3 fruit fly cellular contexts compared by ENCODE assay signal in the genomic region with DNA sequence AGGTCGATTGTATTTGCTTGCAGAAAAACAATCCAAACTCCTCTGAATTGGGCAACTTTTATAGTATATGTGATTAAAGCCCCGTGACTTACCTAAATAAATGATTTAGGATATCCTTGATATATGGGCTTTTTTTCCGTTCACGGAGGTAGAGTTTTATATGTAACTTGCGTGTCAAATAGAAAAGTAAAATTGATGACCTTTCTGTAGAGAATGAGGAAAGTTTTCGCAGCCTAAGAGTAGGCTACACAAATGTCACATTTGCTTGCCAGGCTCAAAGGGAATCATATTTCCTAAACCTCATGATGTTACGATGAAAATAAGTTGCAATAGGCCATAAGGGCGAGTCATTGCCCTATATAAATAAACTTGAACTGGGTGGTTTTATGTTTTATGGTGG.
TF ChIP-seq lines count a peak whose summit lies in the region.

No protein-coding gene starts in this region.

- peak; percentile 22 for TF ChIP-seq CTCF in whole organism, embryonic (GFP tag; optimal IDR thresholded peaks at IDR 0.05; lab: Kevin White, UChicago)

TF ChIP-seq in whole organism, embryonic, 481 proteins besides CTCF, POLR2A, EP300 and RAD21:
- no peak for TF ChIP-seq peb (GFP tag; IDR thresholded peaks at IDR 0.05; lab: Robert Waterston, UW)
- TF ChIP-seq amos (GFP tag; IDR thresholded peaks at IDR 0.05; lab: Robert Waterston, UW; ENCODE audit: partially characterized antibody) = peak; percentile 19; the same call in 1 of the 2 replicates
- peak; percentile 42; the same call in 1 of the 2 replicates for TF ChIP-seq Bgb (GFP tag; IDR thresholded peaks at IDR 0.05; lab: Robert Waterston, UW; ENCODE audit: partially characterized antibody)
- no peak for TF ChIP-seq CG10979 (tag; optimal IDR thresholded peaks at IDR 0.05; lab: Kevin White, UChicago)
- no peak for TF ChIP-seq CG6683 (GFP tag; optimal IDR thresholded peaks at IDR 0.05; lab: Kevin White, UChicago)
- TF ChIP-seq tna (GFP tag; IDR thresholded peaks at IDR 0.05; lab: Robert Waterston, UW; ENCODE audit: partially characterized antibody) = no peak
- no peak for TF ChIP-seq CG3726 (GFP tag; IDR thresholded peaks at IDR 0.05; lab: Robert Waterston, UW)
- TF ChIP-seq CG10462 (GFP tag; optimal IDR thresholded peaks at IDR 0.05; lab: Kevin White, UChicago) = no peak
- no peak for TF ChIP-seq CG31388 (GFP tag; optimal IDR thresholded peaks at IDR 0.05; lab: Kevin White, UChicago)
- peak; percentile 32; the same call in 1 of the 3 replicates for TF ChIP-seq CG16813 (GFP tag; IDR thresholded peaks at IDR 0.05; lab: Robert Waterston, UW; ENCODE audit: partially characterized antibody)
- no peak for TF ChIP-seq CG7745 (tag; optimal IDR thresholded peaks at IDR 0.05; lab: Kevin White, UChicago)
- TF ChIP-seq Hr78 (GFP tag; optimal IDR thresholded peaks at IDR 0.05; lab: Kevin White, UChicago) = peak in 1 of 2 experiments; percentile 93
- no peak for TF ChIP-seq CG12071 (GFP tag; optimal IDR thresholded peaks at IDR 0.05; lab: Kevin White, UChicago)
- TF ChIP-seq CG3065 (GFP tag; optimal IDR thresholded peaks at IDR 0.05; lab: Kevin White, UChicago) = no peak
- no peak for TF ChIP-seq hkb (optimal IDR thresholded peaks at IDR 0.05; lab: Kevin White, UChicago)
- TF ChIP-seq hkb (GFP tag; IDR thresholded peaks at IDR 0.05; lab: Robert Waterston, UW) = no peak
- TF ChIP-seq pho (GFP tag; optimal IDR thresholded peaks at IDR 0.05; lab: Kevin White, UChicago) = no peak
- no peak for TF ChIP-seq CG17361 (GFP tag; IDR thresholded peaks at IDR 0.05; lab: Robert Waterston, UW)
- no peak for TF ChIP-seq CG30431 (GFP tag; optimal IDR thresholded peaks at IDR 0.05; lab: Kevin White, UChicago)
- TF ChIP-seq B-H1 (GFP tag; IDR thresholded peaks at IDR 0.05; lab: Robert Waterston, UW) = no peak
- no peak for TF ChIP-seq chif (GFP tag; optimal IDR thresholded peaks at IDR 0.05; lab: Kevin White, UChicago)
- TF ChIP-seq ash1 (GFP tag; optimal IDR thresholded peaks at IDR 0.05; lab: Kevin White, UChicago) = no peak

TF ChIP-seq in whole organism, prepupa, 60 proteins besides CTCF, POLR2A, EP300 and RAD21:
- TF ChIP-seq CG10669 (GFP tag; optimal IDR thresholded peaks at IDR 0.05; lab: Kevin White, UChicago) (no peak), CG6808 (GFP tag; optimal IDR thresholded peaks at IDR 0.05; lab: Kevin White, UChicago) (no peak), svp (GFP tag; lab: Kevin White, UChicago) (peak; percentile 86)

TF ChIP-seq in whole organism, wandering third instar larva, 38 proteins besides CTCF, POLR2A, EP300 and RAD21:
- peak; percentile 14 for TF ChIP-seq Myc (optimal IDR thresholded peaks at IDR 0.05; lab: Kevin White, UChicago)
- TF ChIP-seq Dif (GFP tag; optimal IDR thresholded peaks at IDR 0.05; lab: Kevin White, UChicago; ENCODE audit: partially characterized antibody) = no peak
- no peak for TF ChIP-seq HLH106 (tag; optimal IDR thresholded peaks at IDR 0.05; lab: Kevin White, UChicago)
